Fruit fly (Drosophila melanogaster) whole organism, embryonic: ENCODE data around the gene CG31313.
A peak's percentile ranks its signal among the peaks of the same experiment; 100 is the strongest.

Experiments
- Aef1 ChIP-seq: fragments of 200-800 bp; sonication (Bioruptor generic); IDR thresholded peaks from 3 replicates; pipeline ENCODE4 v1.3.6; 2022; ENCODE audit warnings: missing biosample characterization, missing genetic modification characterization
- CG11560 ChIP-seq: fragments of 200-800 bp; sonication (Bioruptor generic); IDR thresholded peaks from 3 replicates; pipeline ENCODE4 v1.3.6; 2022; ENCODE audit warnings: missing biosample characterization, missing genetic modification characterization
- CG11696 ChIP-seq: fragments of 200-800 bp; sonication (Bioruptor generic); IDR thresholded peaks from 2 replicates; pipeline ENCODE4 v1.3.6; 2022; ENCODE audit warnings: missing biosample characterization, missing genetic modification characterization
- CG12071 ChIP-seq: fragments of 200-800 bp; sonication (Bioruptor generic); optimal IDR thresholded peaks from 3 replicates; lab custom pipeline; 2018; ENCODE audit warnings: missing biosample characterization, mild to moderate bottlenecking, missing genetic modification characterization
- CG12155 ChIP-seq: fragments of 200-800 bp; sonication (Bioruptor generic); optimal IDR thresholded peaks from 3 replicates; lab custom pipeline; 2016; ENCODE audit warnings: missing biosample characterization, missing genetic modification characterization
- CG13123 ChIP-seq: fragments of 200-800 bp; sonication (Bioruptor generic); optimal IDR thresholded peaks from 2 replicates; lab custom pipeline; 2016; ENCODE audit warnings: missing biosample characterization, missing genetic modification characterization
- CG13624 ChIP-seq: fragments of 200-800 bp; sonication (Bioruptor generic); optimal IDR thresholded peaks from 2 replicates; lab custom pipeline; 2016; ENCODE audit warnings: missing biosample characterization, missing genetic modification characterization
- CG14014 ChIP-seq: fragments of 200-800 bp; sonication (Bioruptor generic); IDR thresholded peaks from 2 replicates; pipeline ENCODE4 v1.3.6; 2022; ENCODE audit warnings: missing biosample characterization, missing genetic modification characterization
- CG15011 ChIP-seq: fragments of 200-800 bp; sonication (Bioruptor generic); optimal IDR thresholded peaks from 3 replicates; lab custom pipeline; 2018; ENCODE audit warnings: missing biosample characterization, mild to moderate bottlenecking, missing genetic modification characterization
- CG15479 ChIP-seq: fragments of 200-800 bp; sonication (Bioruptor generic); optimal IDR thresholded peaks from 3 replicates; lab custom pipeline; 2019; ENCODE audit warnings: missing biosample characterization, mild to moderate bottlenecking, missing genetic modification characterization, moderate library complexity
- CG16779 ChIP-seq: fragments of 200-800 bp; sonication (Bioruptor generic); IDR thresholded peaks from 2 replicates; pipeline ENCODE4 v1.3.6; 2022; ENCODE audit warnings: missing biosample characterization, missing genetic modification characterization
- CG18262 ChIP-seq: fragments of 200-800 bp; optimal IDR thresholded peaks from 3 replicates; lab custom pipeline; 2019; ENCODE audit warnings: missing biosample characterization, mild to moderate bottlenecking, missing genetic modification characterization, moderate library complexity
- CG18599 ChIP-seq: fragments of 200-800 bp; sonication (Bioruptor generic); optimal IDR thresholded peaks from 3 replicates; lab custom pipeline; 2017; ENCODE audit warnings: missing biosample characterization, missing genetic modification characterization, mild to moderate bottlenecking, moderate library complexity, missing genetic modification reagents
- CG18764 ChIP-seq: fragments of 200-800 bp; sonication (Bioruptor generic); optimal IDR thresholded peaks from 3 replicates; lab custom pipeline; 2016; ENCODE audit warnings: missing biosample characterization, missing genetic modification characterization
- CG2712 ChIP-seq: fragments of 200-800 bp; optimal IDR thresholded peaks from 3 replicates; lab custom pipeline; 2019; ENCODE audit warnings: missing biosample characterization, mild to moderate bottlenecking, missing genetic modification characterization, moderate library complexity
- CG31224 ChIP-seq: fragments of 200-800 bp; sonication (Bioruptor generic); IDR thresholded peaks from 2 replicates; pipeline ENCODE4 v1.3.6; 2022; ENCODE audit warnings: missing biosample characterization, missing genetic modification characterization
- CG3995 ChIP-seq: fragments of 200-800 bp; sonication (Bioruptor generic); optimal IDR thresholded peaks from 3 replicates; lab custom pipeline; 2016; ENCODE audit warnings: missing biosample characterization, missing genetic modification characterization
- CG4820 ChIP-seq: fragments of 200-800 bp; sonication (Bioruptor generic); optimal IDR thresholded peaks from 3 replicates; lab custom pipeline; 2016; ENCODE audit warnings: missing biosample characterization, missing genetic modification characterization
- CG5245 ChIP-seq: fragments of 200-800 bp; sonication (Bioruptor generic); optimal IDR thresholded peaks from 3 replicates; lab custom pipeline; 2016; ENCODE audit warnings: missing biosample characterization, missing genetic modification characterization
- CG9437 ChIP-seq: fragments of 200-800 bp; sonication (Bioruptor generic); optimal IDR thresholded peaks from 2 replicates; lab custom pipeline; 2018; ENCODE audit warnings: missing biosample characterization, mild to moderate bottlenecking, missing genetic modification characterization
- CrebB ChIP-seq: fragments of 200-800 bp; sonication (Bioruptor generic); optimal IDR thresholded peaks from 3 replicates; lab custom pipeline; 2018; ENCODE audit warnings: missing biosample characterization, mild to moderate bottlenecking, missing genetic modification characterization
- Fer1 ChIP-seq: fragments of 200-800 bp; sonication (Bioruptor generic); optimal IDR thresholded peaks from 2 replicates; lab custom pipeline; 2017; ENCODE audit warnings: missing biosample characterization, mild to moderate bottlenecking, missing genetic modification characterization
- Gsc ChIP-seq: fragments of 200-800 bp; sonication (Bioruptor generic); IDR thresholded peaks from 2 replicates; pipeline ENCODE4 v1.3.6; 2022; ENCODE audit warnings: missing biosample characterization, missing genetic modification characterization
- HmgZ ChIP-seq: fragments of 200-800 bp; sonication (Bioruptor generic); optimal IDR thresholded peaks from 2 replicates; lab custom pipeline; 2018; ENCODE audit warnings: missing biosample characterization, mild to moderate bottlenecking, missing genetic modification characterization
- Hr39 ChIP-seq: fragments of >200 bp; optimal IDR thresholded peaks from 2 replicates; lab custom pipeline; 2017
- NC2α ChIP-seq: fragments of 200-800 bp; sonication (Bioruptor generic); optimal IDR thresholded peaks from 2 replicates; lab custom pipeline; 2016; ENCODE audit warnings: missing biosample characterization, missing genetic modification characterization
- NK7.1 ChIP-seq: fragments of 200-800 bp; sonication (Bioruptor generic); optimal IDR thresholded peaks from 3 replicates; lab custom pipeline; 2016; ENCODE audit warnings: missing biosample characterization, missing genetic modification characterization
- Nf-YA ChIP-seq: fragments of 200-800 bp; sonication (Bioruptor generic); IDR thresholded peaks from 2 replicates; pipeline ENCODE4 v1.3.6; 2022; ENCODE audit warnings: missing biosample characterization, missing genetic modification characterization
- Oli ChIP-seq: fragments of 200-800 bp; sonication (Bioruptor generic); optimal IDR thresholded peaks from 2 replicates; lab custom pipeline; 2018; ENCODE audit warnings: missing biosample characterization, mild to moderate bottlenecking, missing genetic modification characterization, moderate library complexity
- Optix ChIP-seq: fragments of 200-800 bp; sonication (Bioruptor generic); IDR thresholded peaks from 3 replicates; pipeline ENCODE4 v1.3.6; 2022; ENCODE audit warnings: missing biosample characterization, missing genetic modification characterization
- Rfx ChIP-seq: fragments of 200-800 bp; sonication (Bioruptor generic); IDR thresholded peaks from 2 replicates; pipeline ENCODE4 v1.3.6; 2022; ENCODE audit warnings: missing biosample characterization, missing genetic modification characterization
- ara ChIP-seq: fragments of 200-800 bp; sonication (Bioruptor generic); IDR thresholded peaks from 2 replicates; pipeline ENCODE4 v1.3.6; 2022; ENCODE audit warnings: missing biosample characterization, missing genetic modification characterization
- ase ChIP-seq: fragments of 200-800 bp; sonication (Bioruptor generic); IDR thresholded peaks from 3 replicates; pipeline ENCODE4 v1.3.6; 2022; ENCODE audit warnings: missing biosample characterization, missing genetic modification characterization
- cas ChIP-seq: fragments of 200-800 bp; sonication (Bioruptor generic); IDR thresholded peaks from 2 replicates; pipeline ENCODE4 v1.3.6; 2022; ENCODE audit warnings: missing biosample characterization, missing genetic modification characterization
- chinmo ChIP-seq: fragments of 200-800 bp; sonication (Bioruptor generic); IDR thresholded peaks from 4 replicates; pipeline ENCODE4 v1.3.6; 2022; ENCODE audit warnings: missing biosample characterization, missing genetic modification characterization; ENCODE audit not compliant: partially characterized antibody
- dmrt99B ChIP-seq: fragments of 200-800 bp; sonication (Bioruptor generic); optimal IDR thresholded peaks from 2 replicates; lab custom pipeline; 2018; ENCODE audit warnings: missing biosample characterization, mild to moderate bottlenecking, missing genetic modification characterization, moderate library complexity
- fd96Cb ChIP-seq: fragments of 200-800 bp; sonication (Bioruptor generic); optimal IDR thresholded peaks from 2 replicates; lab custom pipeline; 2018; ENCODE audit warnings: missing biosample characterization, mild to moderate bottlenecking, missing genetic modification characterization, moderate library complexity
- fu2 ChIP-seq: fragments of 200-800 bp; sonication (Bioruptor generic); optimal IDR thresholded peaks from 2 replicates; lab custom pipeline; 2016; ENCODE audit warnings: missing biosample characterization, missing genetic modification characterization
- insv ChIP-seq, 2 experiments: fragments of 200-800 bp; sonication (Bioruptor generic); optimal IDR thresholded peaks; 3 replicates each; lab custom pipeline; 2016 to 2018; ENCODE audit warnings: missing biosample characterization in 2 of 2, missing genetic modification characterization in 2 of 2
- kah ChIP-seq: fragments of 200-800 bp; sonication (Bioruptor generic); optimal IDR thresholded peaks from 2 replicates; lab custom pipeline; 2018; ENCODE audit warnings: missing biosample characterization, mild to moderate bottlenecking, missing genetic modification characterization
- lbe ChIP-seq: fragments of 200-800 bp; sonication (Bioruptor generic); optimal IDR thresholded peaks from 2 replicates; lab custom pipeline; 2016; ENCODE audit warnings: missing biosample characterization, mild to moderate bottlenecking, missing genetic modification characterization
- ranshi ChIP-seq: fragments of 200-800 bp; sonication (Bioruptor generic); IDR thresholded peaks from 2 replicates; pipeline ENCODE4 v1.3.6; 2022; ENCODE audit warnings: missing biosample characterization, missing genetic modification characterization
- repo ChIP-seq: fragments of 200-800 bp; sonication (Bioruptor generic); optimal IDR thresholded peaks from 2 replicates; lab custom pipeline; 2016; ENCODE audit warnings: missing biosample characterization, missing genetic modification characterization
- row ChIP-seq: fragments of 200-800 bp; sonication (Bioruptor generic); IDR thresholded peaks from 3 replicates; pipeline ENCODE4 v1.3.6; 2022; ENCODE audit warnings: missing biosample characterization, missing genetic modification characterization
- sens-2 ChIP-seq: fragments of 200-800 bp; sonication (Bioruptor generic); IDR thresholded peaks from 2 replicates; pipeline ENCODE4 v1.3.6; 2022; ENCODE audit warnings: missing biosample characterization, missing genetic modification characterization
- sisA ChIP-seq: fragments of 200-800 bp; sonication (Bioruptor generic); IDR thresholded peaks from 2 replicates; pipeline ENCODE4 v1.3.6; 2022; ENCODE audit warnings: missing biosample characterization, missing genetic modification characterization
- tna ChIP-seq: fragments of 200-800 bp; sonication (Bioruptor generic); IDR thresholded peaks from 2 replicates; pipeline ENCODE4 v1.3.6; 2022; ENCODE audit warnings: missing biosample characterization, missing genetic modification characterization; ENCODE audit not compliant: partially characterized antibody
- trem ChIP-seq: fragments of 200-800 bp; optimal IDR thresholded peaks from 3 replicates; lab custom pipeline; 2019; ENCODE audit warnings: missing biosample characterization, mild to moderate bottlenecking, missing genetic modification characterization, moderate library complexity
- usp ChIP-seq: fragments of >200 bp; optimal IDR thresholded peaks from 2 replicates; lab custom pipeline; 2017; ENCODE audit warnings: missing biosample characterization, missing genetic modification characterization
- wor ChIP-seq: fragments of 200-800 bp; sonication (Bioruptor generic); IDR thresholded peaks from 2 replicates; pipeline ENCODE4 v1.3.6; 2022; ENCODE audit warnings: missing biosample characterization, missing genetic modification characterization

The CG31313 gene

dm6 chr3R:14590753-14591535, 23.7 kb upstream of the CG31313 start (continued):
- TF ChIP-seq Fer1, result no peak
- TF ChIP-seq CG5245 (GFP tag; lab: Kevin White, UChicago), result peak; percentile 79
- peak; percentile 33; the same call in 1 of the 2 replicates for TF ChIP-seq Nf-YA (GFP tag; lab: Robert Waterston, UW)
- TF ChIP-seq CG11696 (GFP tag; lab: Robert Waterston, UW), result no peak; the same call in 1 of the 2 replicates
- peak; percentile 85 for TF ChIP-seq CG4820 (GFP tag; lab: Kevin White, UChicago)
- TF ChIP-seq wor (GFP tag; lab: Robert Waterston, UW), result peak; percentile 76
- TF ChIP-seq CG3995 (GFP tag; lab: Kevin White, UChicago), result no peak
- peak; percentile 39 for TF ChIP-seq CrebB (tag; lab: Kevin White, UChicago)
- peak; percentile 81 for TF ChIP-seq CG18764 (GFP tag; lab: Kevin White, UChicago)
- TF ChIP-seq CG14014 (GFP tag; lab: Robert Waterston, UW), result no peak
- peak; percentile 58; the same call in 1 of the 2 replicates for TF ChIP-seq ranshi (GFP tag; lab: Robert Waterston, UW)
- peak; percentile 85 for TF ChIP-seq ara
- TF ChIP-seq insv (GFP tag; optimal IDR thresholded peaks at IDR 0.05; lab: Kevin White, UChicago), result peak in 1 of 2 experiments; percentile 9
- peak; percentile 99 for TF ChIP-seq Hr39 (lab: Kevin White, UChicago)
- no peak for TF ChIP-seq chinmo (GFP tag; lab: Robert Waterston, UW)
- peak; percentile 82 for TF ChIP-seq sisA (GFP tag; lab: Robert Waterston, UW)
- TF ChIP-seq CG18262 (tag; lab: Kevin White, UChicago), result peak; percentile 98
- peak; percentile 82 for TF ChIP-seq CG9437 (GFP tag; lab: Kevin White, UChicago)
- TF ChIP-seq fu2 (GFP tag; lab: Kevin White, UChicago), result no peak
- TF ChIP-seq CG13624 (GFP tag; lab: Kevin White, UChicago), result no peak
- peak; percentile 85 for TF ChIP-seq dmrt99B (tag; lab: Kevin White, UChicago)
- peak; percentile 98 for TF ChIP-seq CG2712 (tag; lab: Kevin White, UChicago)
- peak; percentile 54 for TF ChIP-seq kah (GFP tag; lab: Kevin White, UChicago)
- TF ChIP-seq CG18599 (GFP tag; lab: Kevin White, UChicago), result peak; percentile 72
- TF ChIP-seq usp, result no peak
- no peak for TF ChIP-seq NK7.1 (GFP tag; lab: Kevin White, UChicago)
- TF ChIP-seq Oli (tag; lab: Kevin White, UChicago), result peak; percentile 90
- peak; percentile 93 for TF ChIP-seq fd96Cb
- no peak for TF ChIP-seq CG11560 (tag; lab: Robert Waterston, UW)
- peak; percentile 64 for TF ChIP-seq CG12155 (GFP tag; lab: Kevin White, UChicago)
- TF ChIP-seq trem, result peak; percentile 94
- TF ChIP-seq Optix (GFP tag; lab: Robert Waterston, UW), result no peak
- TF ChIP-seq Rfx (GFP tag; lab: Robert Waterston, UW), result peak; percentile 25; the same call in 1 of the 2 replicates
- peak; percentile 48 for TF ChIP-seq CG15011 (GFP tag; lab: Kevin White, UChicago)
- TF ChIP-seq CG12071 (GFP tag; lab: Kevin White, UChicago), result peak; percentile 20
- TF ChIP-seq Aef1 (GFP tag; lab: Robert Waterston, UW), result peak; percentile 19; the same call in 1 of the 3 replicates
- TF ChIP-seq CG16779 (GFP tag; lab: Robert Waterston, UW), result no peak
- TF ChIP-seq tna (GFP tag; lab: Robert Waterston, UW), result no peak
- TF ChIP-seq CG31224 (GFP tag; lab: Robert Waterston, UW), result peak; percentile 34; the same call in 1 of the 2 replicates
- TF ChIP-seq CG15479, result peak; percentile 80
- peak; percentile 70 for TF ChIP-seq CG13123 (GFP tag; lab: Kevin White, UChicago)
- TF ChIP-seq Gsc (GFP tag; lab: Robert Waterston, UW), result peak; percentile 58
- TF ChIP-seq row (GFP tag; lab: Robert Waterston, UW), result peak; percentile 82
- TF ChIP-seq repo (GFP tag; lab: Kevin White, UChicago), result no peak
- no peak for TF ChIP-seq NC2α (GFP tag; lab: Kevin White, UChicago)
- no peak for TF ChIP-seq lbe
- TF ChIP-seq ase, result peak; percentile 68; the same call in 1 of the 3 replicates
- 0 out of 2 replicates have a peak, but pooled peaks have one; percentile 9 for TF ChIP-seq cas (GFP tag; lab: Robert Waterston, UW)
- peak; percentile 1 for TF ChIP-seq HmgZ (tag; lab: Kevin White, UChicago)
- TF ChIP-seq sens-2 (GFP tag; lab: Robert Waterston, UW), result peak; percentile 61
